Worm (Caenorhabditis elegans) whole organism, L3 larva: ENCODE measurements around the gene chd-3.

Source experiments
- R02D3.7 ChIP-seq: fragments of 150-350 bp; optimal IDR thresholded peaks from 2 replicates; lab custom pipeline; 2014; ENCODE audit warnings: missing biosample characterization, missing genetic modification characterization
- ama-1 ChIP-seq: fragments of 150-350 bp; optimal IDR thresholded peaks from 2 replicates; lab custom pipeline; 2018
- elt-3 ChIP-seq, 3 experiments: fragments of 150-350 bp in 1 of 3; sonication (generic microtip) in 2 of 3; optimal IDR thresholded peaks; 2 replicates in 2 of 3; 4 replicates in 1 of 3; lab custom pipeline; 2014 to 2017; ENCODE audit warnings: missing biosample characterization in 3 of 3, missing genetic modification characterization in 3 of 3
- nhr-25 ChIP-seq: sonication (generic microtip); optimal IDR thresholded peaks from 2 replicates; lab custom pipeline; 2017; ENCODE audit warnings: missing biosample characterization, missing genetic modification characterization
- nhr-28 ChIP-seq: fragments of 150-350 bp; optimal IDR thresholded peaks from 2 replicates; lab custom pipeline; 2014; ENCODE audit warnings: missing biosample characterization, missing genetic modification characterization
- nhr-43 ChIP-seq: sonication (generic microtip); optimal IDR thresholded peaks from 2 replicates; lab custom pipeline; 2016; ENCODE audit warnings: mild to moderate bottlenecking, missing genetic modification characterization, missing compliant biosample characterization; ENCODE audit not compliant: poor library complexity, severe bottlenecking
- unc-39 ChIP-seq: sonication (generic microtip); optimal IDR thresholded peaks from 4 replicates; lab custom pipeline; 2017; ENCODE audit warnings: missing biosample characterization, missing genetic modification characterization
- zag-1 ChIP-seq: fragments of 150-350 bp; optimal IDR thresholded peaks from 2 replicates; lab custom pipeline; 2014; ENCODE audit warnings: missing biosample characterization, missing genetic modification characterization
- ztf-11 ChIP-seq: fragments of 150-350 bp; optimal IDR thresholded peaks from 2 replicates; lab custom pipeline; 2014; ENCODE audit warnings: missing biosample characterization, missing genetic modification characterization

DNA sequence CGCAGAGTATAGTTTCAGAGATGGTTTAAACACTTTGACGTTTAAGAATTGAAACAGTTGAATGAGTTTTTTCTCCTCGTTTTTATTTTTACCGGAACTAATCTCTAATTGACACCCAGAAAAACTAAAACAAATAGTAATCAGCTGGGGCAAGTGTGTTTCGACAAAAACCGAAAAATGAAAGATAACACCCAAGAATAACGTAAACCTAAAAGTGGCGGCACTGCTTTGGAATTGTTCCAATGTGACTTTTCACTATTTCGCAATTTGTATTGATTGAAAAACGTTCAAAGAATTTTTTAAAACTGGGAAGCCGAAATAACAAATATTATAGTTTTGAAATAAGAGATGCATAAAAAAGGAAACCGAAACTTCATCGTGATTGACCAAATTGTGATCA lies 33.6 kb downstream of the chd-3 start:
- no peak for TF ChIP-seq ztf-11 (tag; lab: Kevin White, UChicago)
- no peak for TF ChIP-seq unc-39 (tag; lab: Kevin White, UChicago)
- no peak for TF ChIP-seq zag-1
- TF ChIP-seq ama-1 (lab: Kevin White, UChicago): no peak
- TF ChIP-seq nhr-25 (tag; lab: Kevin White, UChicago): no peak
- no peak for TF ChIP-seq nhr-28 (tag; lab: Kevin White, UChicago)
- TF ChIP-seq nhr-43 (tag; lab: Kevin White, UChicago): no peak
- no peak for TF ChIP-seq elt-3 (tag; optimal IDR thresholded peaks at IDR 0.05; lab: Kevin White, UChicago)
- no peak for TF ChIP-seq R02D3.7 (tag; lab: Kevin White, UChicago)
